Worm (Caenorhabditis elegans): ENCODE data around the gene gsp-2.
"Not testable (repeated sequence)": the region's sequence is repeated elsewhere in the genome, so short reads cannot be mapped to it uniquely, and the experiment has no call there.

DNA sequence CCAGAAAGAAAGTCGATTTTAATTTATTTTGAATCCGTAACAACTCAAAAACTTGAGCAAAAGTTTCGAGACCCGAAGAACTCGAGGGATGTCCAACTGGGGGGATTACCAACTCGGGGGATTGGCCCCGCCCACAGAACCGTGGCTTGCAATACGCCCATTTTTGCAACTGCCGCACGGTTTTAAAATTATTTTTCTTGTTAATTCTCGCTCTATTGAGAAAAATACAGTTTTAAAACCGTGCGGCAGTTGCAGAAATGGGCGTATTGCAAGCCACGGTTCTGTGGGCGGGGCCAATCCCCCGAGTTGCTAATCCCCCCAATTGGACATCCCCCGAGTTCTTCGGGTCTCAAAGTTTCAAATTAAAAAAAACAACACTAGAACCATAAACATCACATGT is 50.2 kb downstream of the gsp-2 start:
- TF ChIP-seq gei-17 (GFP tag; optimal IDR thresholded peaks at IDR 0.05); pha-4 (tag; optimal IDR thresholded peaks at IDR 0.05); unc-62 (GFP tag; optimal IDR thresholded peaks at IDR 0.05); madf-8 (GFP tag; conservative IDR thresholded peaks at IDR 0.05); rcor-1 (GFP tag; IDR thresholded peaks at IDR 0.05); egl-44 (GFP tag; IDR thresholded peaks at IDR 0.05): not testable (repeated sequence)
- TF ChIP-seq tbp1 (GFP tag; optimal IDR thresholded peaks at IDR 0.05) = peak; percentile 37
